Worm (Caenorhabditis elegans): ENCODE data around the gene C04C11.1.
A peak's percentile ranks its signal among the peaks of the same experiment; 100 is the strongest.

C04C11.1 gene

DNA sequence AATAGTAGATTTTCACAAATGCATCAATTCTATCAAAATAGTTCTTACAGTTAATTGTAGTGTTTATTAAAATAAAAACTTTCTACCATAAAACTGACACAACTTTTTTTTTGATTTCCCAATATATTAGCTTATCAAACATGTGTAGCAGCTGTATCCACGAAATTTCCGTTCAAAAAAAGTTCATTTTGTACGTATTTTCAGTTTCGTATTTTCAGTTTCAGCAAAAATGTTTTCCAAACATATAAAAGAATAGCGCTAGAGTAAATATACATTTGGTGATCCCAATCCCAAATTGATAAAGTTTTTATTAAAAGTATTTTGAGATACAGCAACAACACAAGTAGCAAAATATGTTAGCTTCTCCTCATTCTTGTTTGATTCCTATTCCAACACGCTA lies 9.0 kb downstream of the C04C11.1 start:
- TF ChIP-seq unc-62 (GFP tag; optimal IDR thresholded peaks at IDR 0.05 in 1 of 2), result peak in 1 of 2 experiments; percentile 97
- no peak for TF ChIP-seq unc-62 (tag; optimal IDR thresholded peaks at IDR 0.05)
- no peak for TF ChIP-seq nhr-42 (GFP tag; IDR thresholded peaks at IDR 0.05)

- TF ChIP-seq daf-12 (tag; optimal IDR thresholded peaks at IDR 0.05) (no peak), spr-3 (GFP tag; optimal IDR thresholded peaks at IDR 0.05) (no peak), F10B5.3 (tag; optimal IDR thresholded peaks at IDR 0.05) (no peak), mes-2 (tag; optimal IDR thresholded peaks at IDR 0.05; ENCODE audit: poor library complexity, severe bottlenecking) (no peak), F26F4.8 (GFP tag; conservative IDR thresholded peaks at IDR 0.05) (no peak), nhr-111 (GFP tag; optimal IDR thresholded peaks at IDR 0.05) (no peak), tra-1 (GFP tag; IDR thresholded peaks at IDR 0.05) (no peak), Y5F2A.4 (GFP tag; optimal IDR thresholded peaks at IDR 0.05) (no peak), mep-1 (tag; optimal IDR thresholded peaks at IDR 0.05) (no peak), nhr-28 (tag; optimal IDR thresholded peaks at IDR 0.05) (no peak), ctbp-1 (GFP tag; IDR thresholded peaks at IDR 0.05) (no peak)
These were observed 9.5 kb downstream of the C04C11.1 start for ce11 chrX:14029872-14030271.

- TF ChIP-seq zag-1 (tag; optimal IDR thresholded peaks at IDR 0.05) (no peak), cey-2 (tag; optimal IDR thresholded peaks at IDR 0.05; ENCODE audit: borderline replicate concordance, insufficient read depth) (no peak), unc-62 (GFP tag; optimal IDR thresholded peaks at IDR 0.05 in 1 of 2) (peak in 1 of 2 experiments; percentile 20), unc-62 (tag; optimal IDR thresholded peaks at IDR 0.05) (no peak), nhr-28 (tag; optimal IDR thresholded peaks at IDR 0.05) (peak; percentile 27), pha-4 (GFP tag; IDR thresholded peaks at IDR 0.05) (no peak), pha-4 (tag; optimal IDR thresholded peaks at IDR 0.05) (peak; percentile 46), Y75B8A.6 (GFP tag; IDR thresholded peaks at IDR 0.05) (no peak), daf-19 (GFP tag; conservative IDR thresholded peaks at IDR 0.05) (no peak), dmd-6 (GFP tag; IDR thresholded peaks at IDR 0.05) (peak; percentile 71), daf-16 (GFP tag; optimal IDR thresholded peaks at IDR 0.05) (no peak), daf-16 (tag; optimal IDR thresholded peaks at IDR 0.05) (peak; percentile 20), ceh-82 (tag; optimal IDR thresholded peaks at IDR 0.05) (no peak), mep-1 (tag; optimal IDR thresholded peaks at IDR 0.05) (no peak), snpc-4 (tag; optimal IDR thresholded peaks at IDR 0.05) (no peak)
These were observed 10.1 kb downstream of the C04C11.1 start for ce11 chrX:14030524-14030923.

ce11 chrX:14033494-14033893 lies 13.1 kb downstream of the C04C11.1 start, which contains the start of gene arrd-25:
arrd-25 (plus strand) TSS chrX:14033794.
- TF ChIP-seq dmd-9 (GFP tag; IDR thresholded peaks at IDR 0.05) (no peak), mdt-29 (GFP tag; IDR thresholded peaks at IDR 0.05) (no peak), mxl-2 (GFP tag; conservative IDR thresholded peaks at IDR 0.05) (no peak), unc-62 (GFP tag; optimal IDR thresholded peaks at IDR 0.05 in 1 of 2) (peak in 1 of 2 experiments; percentile 27), unc-62 (tag; optimal IDR thresholded peaks at IDR 0.05) (no peak), mdl-1 (tag; optimal IDR thresholded peaks at IDR 0.05) (no peak), nhr-48 (tag; optimal IDR thresholded peaks at IDR 0.05) (no peak), tra-1 (GFP tag; IDR thresholded peaks at IDR 0.05) (no peak), zip-2 (tag; optimal IDR thresholded peaks at IDR 0.05) (no peak)

ce11 chrX:14039293-14039692 lies 18.9 kb downstream of the C04C11.1 start:
- TF ChIP-seq ces-1 (GFP tag; optimal IDR thresholded peaks at IDR 0.05), result no peak
- TF ChIP-seq hlh-11 (tag; optimal IDR thresholded peaks at IDR 0.05), result no peak
- no peak for TF ChIP-seq spr-1 (tag; optimal IDR thresholded peaks at IDR 0.05)
- no peak for TF ChIP-seq nhr-102 (tag; optimal IDR thresholded peaks at IDR 0.05)
- no peak for TF ChIP-seq F10B5.3 (tag; optimal IDR thresholded peaks at IDR 0.05)
- TF ChIP-seq zip-2 (tag; optimal IDR thresholded peaks at IDR 0.05), result no peak
- no peak for TF ChIP-seq lin-39 (tag; optimal IDR thresholded peaks at IDR 0.05)
- no peak for TF ChIP-seq fos-1 (tag; optimal IDR thresholded peaks at IDR 0.05)
- TF ChIP-seq dmd-6 (GFP tag; IDR thresholded peaks at IDR 0.05), result no peak
- TF ChIP-seq nhr-6 (tag; optimal IDR thresholded peaks at IDR 0.05), result no peak
- TF ChIP-seq nhr-28 (tag; optimal IDR thresholded peaks at IDR 0.05), result no peak
- no peak for TF ChIP-seq nhr-10 (tag; optimal IDR thresholded peaks at IDR 0.05)
